Worm (Caenorhabditis elegans) whole organism, L3 larva: ENCODE results near the gene rpl-2.

ENCODE experiments used
- R02D3.7 ChIP-seq: fragments of 150-350 bp; optimal IDR thresholded peaks from 2 replicates; lab custom pipeline; 2014; ENCODE audit warnings: missing biosample characterization, missing genetic modification characterization
- ZK546.5 ChIP-seq: sonication (generic microtip); optimal IDR thresholded peaks from 2 replicates; lab custom pipeline; 2017; ENCODE audit warnings: missing biosample characterization, missing genetic modification characterization
- aly-2 ChIP-seq: fragments of 150-350 bp; optimal IDR thresholded peaks from 2 replicates; lab custom pipeline; 2014; ENCODE audit warnings: missing biosample characterization, missing genetic modification characterization
- ceh-16 ChIP-seq: sonication (generic microtip); optimal IDR thresholded peaks from 2 replicates; lab custom pipeline; 2017; ENCODE audit warnings: missing biosample characterization, missing genetic modification characterization
- ceh-28 ChIP-seq: fragments of 150-350 bp; optimal IDR thresholded peaks from 2 replicates; lab custom pipeline; 2014; ENCODE audit warnings: missing biosample characterization, missing genetic modification reagents, missing genetic modification characterization
- daf-12 ChIP-seq: fragments of 150-350 bp; optimal IDR thresholded peaks from 2 replicates; lab custom pipeline; 2014; ENCODE audit warnings: missing biosample characterization, missing genetic modification reagents, missing genetic modification characterization
- egl-27 ChIP-seq: sonication (generic microtip); optimal IDR thresholded peaks from 4 replicates; lab custom pipeline; 2017; ENCODE audit warnings: missing biosample characterization, missing genetic modification reagents, missing genetic modification characterization
- egl-5 ChIP-seq: fragments of 150-350 bp; optimal IDR thresholded peaks from 2 replicates; lab custom pipeline; 2017; ENCODE audit warnings: missing biosample characterization, missing genetic modification reagents, missing genetic modification characterization, inconsistent platforms
- elt-2 ChIP-seq: sonication (generic microtip); optimal IDR thresholded peaks from 2 replicates; lab custom pipeline; 2016; ENCODE audit warnings: missing genetic modification reagents, mild to moderate bottlenecking, missing genetic modification characterization, missing compliant biosample characterization
- elt-3 ChIP-seq, 3 experiments: fragments of 150-350 bp in 1 of 3; sonication (generic microtip) in 2 of 3; optimal IDR thresholded peaks; 2 replicates in 2 of 3; 4 replicates in 1 of 3; lab custom pipeline; 2014 to 2017; ENCODE audit warnings: missing biosample characterization in 3 of 3, missing genetic modification characterization in 3 of 3
- fkh-10 ChIP-seq: sonication (generic microtip); optimal IDR thresholded peaks from 2 replicates; lab custom pipeline; 2017; ENCODE audit warnings: missing biosample characterization, missing genetic modification reagents, missing genetic modification characterization
- fos-1 ChIP-seq: fragments of 150-350 bp; optimal IDR thresholded peaks from 2 replicates; lab custom pipeline; 2014; ENCODE audit warnings: missing biosample characterization, missing genetic modification characterization
- hmg-11 ChIP-seq: sonication (generic microtip); optimal IDR thresholded peaks from 2 replicates; lab custom pipeline; 2016; ENCODE audit warnings: missing genetic modification characterization, missing compliant biosample characterization
- lin-15B ChIP-seq: fragments of 150-350 bp; optimal IDR thresholded peaks from 2 replicates; lab custom pipeline; 2014; ENCODE audit warnings: missing biosample characterization, missing genetic modification characterization
- lin-39 ChIP-seq: fragments of 150-350 bp; optimal IDR thresholded peaks from 2 replicates; lab custom pipeline; 2018; ENCODE audit warnings: missing biosample characterization, missing genetic modification reagents, missing genetic modification characterization
- lsy-12 ChIP-seq: sonication (generic microtip); optimal IDR thresholded peaks from 2 replicates; lab custom pipeline; 2016; ENCODE audit warnings: mild to moderate bottlenecking, missing genetic modification characterization, missing compliant biosample characterization
- mdl-1 ChIP-seq: fragments of 150-350 bp; optimal IDR thresholded peaks from 2 replicates; lab custom pipeline; 2014; ENCODE audit warnings: missing biosample characterization, missing genetic modification characterization
- mml-1 ChIP-seq: fragments of 150-350 bp; sonication (generic microtip); optimal IDR thresholded peaks from 3 replicates; lab custom pipeline; 2014; ENCODE audit warnings: missing biosample characterization, missing genetic modification characterization
- nfya-1 ChIP-seq: sonication (generic microtip); optimal IDR thresholded peaks from 2 replicates; lab custom pipeline; 2017; ENCODE audit warnings: missing genetic modification characterization, mild to moderate bottlenecking, missing compliant biosample characterization, antibody characterized with exemption, moderate library complexity; ENCODE audit not compliant: insufficient read depth
- nhr-12 ChIP-seq: fragments of 150-350 bp; optimal IDR thresholded peaks from 2 replicates; lab custom pipeline; 2014; ENCODE audit warnings: missing biosample characterization, missing genetic modification characterization
- nhr-237 ChIP-seq: fragments of 150-350 bp; optimal IDR thresholded peaks from 2 replicates; lab custom pipeline; 2014; ENCODE audit warnings: missing biosample characterization, missing genetic modification characterization
- nhr-28 ChIP-seq: fragments of 150-350 bp; optimal IDR thresholded peaks from 2 replicates; lab custom pipeline; 2014; ENCODE audit warnings: missing biosample characterization, missing genetic modification characterization
- nhr-43 ChIP-seq: sonication (generic microtip); optimal IDR thresholded peaks from 2 replicates; lab custom pipeline; 2016; ENCODE audit warnings: mild to moderate bottlenecking, missing genetic modification characterization, missing compliant biosample characterization; ENCODE audit not compliant: poor library complexity, severe bottlenecking
- nhr-76 ChIP-seq: fragments of 150-350 bp; sonication (generic microtip); optimal IDR thresholded peaks from 5 replicates; lab custom pipeline; 2014; ENCODE audit warnings: missing biosample characterization, missing genetic modification characterization
- nhr-77 ChIP-seq: fragments of 150-350 bp; optimal IDR thresholded peaks from 2 replicates; lab custom pipeline; 2014; ENCODE audit warnings: missing biosample characterization, missing genetic modification characterization
- pha-4 ChIP-seq: fragments of 150-350 bp; optimal IDR thresholded peaks from 2 replicates; lab custom pipeline; 2014; ENCODE audit warnings: missing biosample characterization, missing genetic modification reagents, missing genetic modification characterization
- pqm-1 ChIP-seq: fragments of 150-350 bp; optimal IDR thresholded peaks from 2 replicates; lab custom pipeline; 2017; ENCODE audit warnings: missing biosample characterization, missing genetic modification characterization, inconsistent platforms
- sea-2 ChIP-seq: fragments of 150-350 bp; sonication (generic microtip); optimal IDR thresholded peaks from 4 replicates; lab custom pipeline; 2014; ENCODE audit warnings: missing biosample characterization, missing genetic modification reagents, missing genetic modification characterization
- skn-1 ChIP-seq: fragments of 150-350 bp; optimal IDR thresholded peaks from 2 replicates; lab custom pipeline; 2014; ENCODE audit warnings: missing biosample characterization, missing genetic modification characterization
- snpc-4 ChIP-seq: fragments of 150-350 bp; optimal IDR thresholded peaks from 2 replicates; lab custom pipeline; 2014; ENCODE audit warnings: missing biosample characterization, missing genetic modification characterization
- tbx-2 ChIP-seq: sonication (generic microtip); optimal IDR thresholded peaks from 2 replicates; lab custom pipeline; 2016; ENCODE audit warnings: mild to moderate bottlenecking, missing genetic modification characterization, missing compliant biosample characterization
- unc-62 ChIP-seq: fragments of 150-350 bp; sonication (generic microtip); optimal IDR thresholded peaks from 4 replicates; lab custom pipeline; 2014; ENCODE audit warnings: missing biosample characterization, missing genetic modification reagents, missing genetic modification characterization
- zag-1 ChIP-seq: fragments of 150-350 bp; optimal IDR thresholded peaks from 2 replicates; lab custom pipeline; 2014; ENCODE audit warnings: missing biosample characterization, missing genetic modification characterization
- ztf-11 ChIP-seq: fragments of 150-350 bp; optimal IDR thresholded peaks from 2 replicates; lab custom pipeline; 2014; ENCODE audit warnings: missing biosample characterization, missing genetic modification characterization
- ztf-4 ChIP-seq: fragments of 150-350 bp; optimal IDR thresholded peaks from 2 replicates; lab custom pipeline; 2014; ENCODE audit warnings: missing biosample characterization, missing genetic modification characterization

The rpl-2 gene

ce11 chrV:20445898-20446297, 33.6 kb upstream of the rpl-2 start:
- TF ChIP-seq elt-3 (tag; optimal IDR thresholded peaks at IDR 0.05; lab: Kevin White, UChicago) (no peak), snpc-4 (tag; lab: Kevin White, UChicago) (no peak), pqm-1 (tag; lab: Kevin White, UChicago) (no peak), ceh-28 (tag; lab: Kevin White, UChicago) (no peak), lsy-12 (tag; lab: Kevin White, UChicago) (no peak), nhr-12 (tag; lab: Kevin White, UChicago) (no peak), fkh-10 (GFP tag; lab: Kevin White, UChicago) (no peak), nhr-237 (tag; lab: Kevin White, UChicago) (no peak), hmg-11 (tag; lab: Kevin White, UChicago) (no peak), egl-5 (no peak), lin-15B (no peak), zag-1 (tag; lab: Kevin White, UChicago) (no peak), lin-39 (tag; lab: Kevin White, UChicago) (no peak), nhr-76 (tag; lab: Kevin White, UChicago) (no peak), nhr-77 (tag; lab: Kevin White, UChicago) (no peak), mdl-1 (tag; lab: Kevin White, UChicago) (no peak), daf-12 (tag; lab: Kevin White, UChicago) (no peak), mml-1 (no peak), aly-2 (tag; lab: Kevin White, UChicago) (no peak), elt-2 (tag; lab: Kevin White, UChicago) (no peak)
- TF ChIP-seq, all 47 proteins: peak for 0

- TF ChIP-seq pha-4 (tag; lab: Kevin White, UChicago) (no peak), nfya-1 (tag; lab: Kevin White, UChicago) (peak; percentile 12), egl-5 (peak; percentile 6), nhr-76 (tag; lab: Kevin White, UChicago) (no peak)
These were observed 27.7 kb upstream of the rpl-2 start for ce11 chrV:20451793-20452192.

- no peak for TF ChIP-seq ztf-11
- TF ChIP-seq skn-1 (tag; lab: Kevin White, UChicago), result no peak
- TF ChIP-seq nhr-77 (tag; lab: Kevin White, UChicago), result no peak
- TF ChIP-seq R02D3.7 (tag; lab: Kevin White, UChicago), result no peak
- TF ChIP-seq nhr-12 (tag; lab: Kevin White, UChicago), result no peak
- TF ChIP-seq fos-1 (tag; lab: Kevin White, UChicago), result no peak
- no peak for TF ChIP-seq nhr-43 (tag; lab: Kevin White, UChicago)
- no peak for TF ChIP-seq pqm-1 (tag; lab: Kevin White, UChicago)
- TF ChIP-seq egl-27 (tag; lab: Kevin White, UChicago), result no peak
- no peak for TF ChIP-seq aly-2 (tag; lab: Kevin White, UChicago)
- no peak for TF ChIP-seq hmg-11 (tag; lab: Kevin White, UChicago)
- TF ChIP-seq ztf-4 (tag; lab: Kevin White, UChicago), result no peak
- TF ChIP-seq snpc-4 (tag; lab: Kevin White, UChicago), result no peak
- TF ChIP-seq nhr-28 (tag; lab: Kevin White, UChicago), result no peak
These were observed 26.4 kb upstream of the rpl-2 start, which contains the start of gene F48F5.6 for ce11 chrV:20453084-20453483. Gene F48F5.6, minus strand, starts transcription at chrV:20453184.

- TF ChIP-seq ceh-16, result no peak
- TF ChIP-seq unc-62 (GFP tag; lab: Kevin White, UChicago), result no peak
- no peak for TF ChIP-seq nhr-28 (tag; lab: Kevin White, UChicago)
- no peak for TF ChIP-seq mml-1
- no peak for TF ChIP-seq lsy-12 (tag; lab: Kevin White, UChicago)
- TF ChIP-seq nhr-43 (tag; lab: Kevin White, UChicago), result no peak
- TF ChIP-seq egl-27 (tag; lab: Kevin White, UChicago), result no peak
These were observed 25.7 kb upstream of the rpl-2 start, which contains the start of gene srd-70 for ce11 chrV:20453811-20454210. Gene srd-70, plus strand, starts transcription at chrV:20454111.

- TF ChIP-seq tbx-2 (no peak), nfya-1 (tag; lab: Kevin White, UChicago) (peak; percentile 35), ZK546.5 (tag; lab: Kevin White, UChicago) (no peak), sea-2 (GFP tag; lab: Kevin White, UChicago) (no peak), snpc-4 (tag; lab: Kevin White, UChicago) (peak; percentile 96), lin-39 (tag; lab: Kevin White, UChicago) (peak; percentile 3)
These were observed 23.9 kb upstream of the rpl-2 start for ce11 chrV:20455637-20456036.
